Fruit fly (Drosophila melanogaster): Measurements from ENCODE around the gene CG9902.

- TF ChIP-seq CG8478 (optimal IDR thresholded peaks at IDR 0.05) (no peak), CTCF (optimal IDR thresholded peaks at IDR 0.05) (no peak)
Measured at dm6 chrX:16526084-16526734, 21.1 kb downstream of the CG9902 start.
